Fruit fly (Drosophila melanogaster) whole organism, adult: Measurements from ENCODE around the gene CG32708.
A peak's percentile ranks its signal among the peaks of the same experiment; 100 is the strongest.

Experiments
- CG11617 ChIP-seq: fragments of 200-800 bp; sonication (Bioruptor generic); optimal IDR thresholded peaks from 2 replicates; lab custom pipeline; 2017; ENCODE audit warnings: mild to moderate bottlenecking, missing biosample characterization, missing genetic modification reagents, missing genetic modification characterization
- CG12768 ChIP-seq: fragments of 200-800 bp; sonication (Bioruptor generic); optimal IDR thresholded peaks from 2 replicates; lab custom pipeline; 2017; ENCODE audit warnings: missing biosample characterization, missing genetic modification characterization, mild to moderate bottlenecking, moderate library complexity, missing genetic modification reagents
- CG14711 ChIP-seq: fragments of 200-800 bp; sonication (Bioruptor generic); optimal IDR thresholded peaks from 2 replicates; lab custom pipeline; 2018; ENCODE audit warnings: missing biosample characterization, mild to moderate bottlenecking, missing genetic modification characterization, moderate library complexity
- CG1620 ChIP-seq: fragments of 200-800 bp; sonication (Bioruptor generic); optimal IDR thresholded peaks from 2 replicates; lab custom pipeline; 2016; ENCODE audit warnings: missing biosample characterization, missing genetic modification characterization
- CG33017 ChIP-seq: fragments of 200-800 bp; sonication (Bioruptor generic); optimal IDR thresholded peaks from 2 replicates; lab custom pipeline; 2018; ENCODE audit warnings: missing biosample characterization, mild to moderate bottlenecking, missing genetic modification characterization, moderate library complexity
- CG5204 ChIP-seq: fragments of 200-800 bp; sonication (Bioruptor generic); optimal IDR thresholded peaks from 2 replicates; lab custom pipeline; 2016; ENCODE audit warnings: missing biosample characterization, missing genetic modification characterization
- CG7045 ChIP-seq: fragments of 200-800 bp; sonication (Bioruptor generic); optimal IDR thresholded peaks from 2 replicates; lab custom pipeline; 2017; ENCODE audit warnings: missing biosample characterization, mild to moderate bottlenecking, missing genetic modification characterization
- CG7101 ChIP-seq: fragments of 200-800 bp; sonication (Bioruptor generic); optimal IDR thresholded peaks from 2 replicates; lab custom pipeline; 2018; ENCODE audit warnings: missing biosample characterization, mild to moderate bottlenecking, missing genetic modification characterization, moderate library complexity
- Clk ChIP-seq: fragments of 200-800 bp; sonication (Bioruptor generic); optimal IDR thresholded peaks from 2 replicates; lab custom pipeline; 2017; ENCODE audit warnings: missing biosample characterization, missing genetic modification characterization
- Crg-1 ChIP-seq: fragments of 200-800 bp; sonication (Bioruptor generic); optimal IDR thresholded peaks from 2 replicates; lab custom pipeline; 2016; ENCODE audit warnings: missing biosample characterization, missing genetic modification characterization
- Hr96 ChIP-seq: fragments of 200-800 bp; sonication (Bioruptor generic); optimal IDR thresholded peaks from 2 replicates; lab custom pipeline; 2016; ENCODE audit warnings: missing biosample characterization, missing genetic modification characterization
- Mnt ChIP-seq: fragments of 200-800 bp; sonication (Bioruptor generic); optimal IDR thresholded peaks from 2 replicates; lab custom pipeline; 2016; ENCODE audit warnings: missing biosample characterization, mild to moderate bottlenecking, missing genetic modification characterization
- bab1 ChIP-seq: fragments of 200-800 bp; sonication (Bioruptor generic); optimal IDR thresholded peaks from 3 replicates; lab custom pipeline; 2019; ENCODE audit warnings: missing biosample characterization, mild to moderate bottlenecking, missing genetic modification characterization, moderate library complexity
- cic ChIP-seq: fragments of 200-800 bp; sonication (Bioruptor generic); optimal IDR thresholded peaks from 2 replicates; lab custom pipeline; 2017; ENCODE audit warnings: missing biosample characterization, mild to moderate bottlenecking, missing genetic modification characterization, moderate library complexity
- cnc ChIP-seq, 2 experiments: fragments of >200 bp; optimal IDR thresholded peaks; 2 replicates each; lab custom pipeline; 2017
- kay ChIP-seq: fragments of 200-800 bp; sonication (Bioruptor generic); peaks from one replicate; lab custom pipeline; 2016; ENCODE audit warnings: missing biosample characterization, missing genetic modification characterization, borderline replicate concordance
- ovo ChIP-seq: fragments of 200-800 bp; sonication (Bioruptor generic); optimal IDR thresholded peaks from 2 replicates; lab custom pipeline; 2016; ENCODE audit warnings: missing biosample characterization, missing genetic modification characterization
- pad ChIP-seq: fragments of 200-800 bp; sonication (Bioruptor generic); optimal IDR thresholded peaks from 3 replicates; lab custom pipeline; 2017; ENCODE audit warnings: missing biosample characterization, missing genetic modification characterization, mild to moderate bottlenecking, moderate library complexity, missing genetic modification reagents
- tj ChIP-seq: fragments of 200-800 bp; sonication (Bioruptor generic); optimal IDR thresholded peaks from 3 replicates; lab custom pipeline; 2017; ENCODE audit warnings: missing biosample characterization, mild to moderate bottlenecking, missing genetic modification characterization, moderate library complexity
- toe ChIP-seq: fragments of 200-800 bp; sonication (Bioruptor generic); optimal IDR thresholded peaks from 2 replicates; lab custom pipeline; 2016; ENCODE audit warnings: missing biosample characterization, missing genetic modification characterization

Gene CG32708

dm6 chrX:9110155-9110909, 24.6 kb downstream of the CG32708 start:
- TF ChIP-seq CG7101: no peak
- no peak for TF ChIP-seq Hr96 (GFP tag; lab: Kevin White, UChicago)
- no peak for TF ChIP-seq Mnt (GFP tag; lab: Kevin White, UChicago)
- no peak for TF ChIP-seq Crg-1 (GFP tag; lab: Kevin White, UChicago)
- no peak for TF ChIP-seq CG11617 (GFP tag; lab: Kevin White, UChicago)
- no peak for TF ChIP-seq kay (GFP tag; lab: Kevin White, UChicago)
- no peak for TF ChIP-seq CG1620 (GFP tag; lab: Kevin White, UChicago)
- TF ChIP-seq ovo: peak; percentile 72
- TF ChIP-seq toe (GFP tag; lab: Kevin White, UChicago): no peak
- TF ChIP-seq cnc (optimal IDR thresholded peaks at IDR 0.05; lab: Kevin White, UChicago): no peak
- TF ChIP-seq tj (GFP tag; lab: Kevin White, UChicago): peak; percentile 81

- TF ChIP-seq ovo: no peak
- no peak for TF ChIP-seq Crg-1 (GFP tag; lab: Kevin White, UChicago)
- TF ChIP-seq cic (GFP tag; lab: Kevin White, UChicago): no peak
- no peak for TF ChIP-seq kay (GFP tag; lab: Kevin White, UChicago)
- no peak for TF ChIP-seq CG1620 (GFP tag; lab: Kevin White, UChicago)
- no peak for TF ChIP-seq pad (GFP tag; lab: Kevin White, UChicago)
- no peak for TF ChIP-seq CG33017
- no peak for TF ChIP-seq Hr96 (GFP tag; lab: Kevin White, UChicago)
- no peak for TF ChIP-seq CG7045 (GFP tag; lab: Kevin White, UChicago)
Measured at dm6 chrX:9117831-9118230, 32.1 kb downstream of the CG32708 start.

dm6 chrX:9118961-9119633, 33.4 kb downstream of the CG32708 start:
- TF ChIP-seq bab1: no peak
- TF ChIP-seq CG12768: no peak
- no peak for TF ChIP-seq Mnt (GFP tag; lab: Kevin White, UChicago)
- no peak for TF ChIP-seq cic (GFP tag; lab: Kevin White, UChicago)

- TF ChIP-seq ovo: no peak
- TF ChIP-seq CG14711: no peak
- TF ChIP-seq kay (GFP tag; lab: Kevin White, UChicago): no peak
- no peak for TF ChIP-seq CG7101
- no peak for TF ChIP-seq CG5204
- TF ChIP-seq tj (GFP tag; lab: Kevin White, UChicago): no peak
- TF ChIP-seq bab1: no peak
Measured at dm6 chrX:9119671-9120364, 34.1 kb downstream of the CG32708 start.

dm6 chrX:9120828-9121754, 35.4 kb downstream of the CG32708 start:
- TF ChIP-seq tj (GFP tag; lab: Kevin White, UChicago) (no peak), CG14711 (peak; percentile 32), Mnt (GFP tag; lab: Kevin White, UChicago) (no peak), bab1 (peak; percentile 17), CG12768 (no peak)

- TF ChIP-seq CG5204 (no peak), CG7045 (GFP tag; lab: Kevin White, UChicago) (no peak), pad (GFP tag; lab: Kevin White, UChicago) (no peak), toe (GFP tag; lab: Kevin White, UChicago) (no peak), Mnt (GFP tag; lab: Kevin White, UChicago) (no peak), ovo (no peak), cnc (optimal IDR thresholded peaks at IDR 0.05; lab: Kevin White, UChicago) (no peak), kay (GFP tag; lab: Kevin White, UChicago) (no peak), Hr96 (GFP tag; lab: Kevin White, UChicago) (no peak), Clk (GFP tag; lab: Kevin White, UChicago) (no peak), CG12768 (no peak), CG33017 (no peak), CG7101 (no peak)
Measured at dm6 chrX:9122492-9122891, 36.8 kb downstream of the CG32708 start.
